Fruit fly (Drosophila melanogaster) whole organism, embryonic: ENCODE measurements around the gene Doc1.
A peak's percentile ranks its signal among the peaks of the same experiment; 100 is the strongest.

ENCODE experiments used
- Ada2b ChIP-seq: fragments of 200-800 bp; sonication (Bioruptor generic); IDR thresholded peaks from 2 replicates; pipeline ENCODE4 v1.3.6; 2022; ENCODE audit warnings: missing biosample characterization, missing genetic modification characterization
- Asciz ChIP-seq: fragments of 200-800 bp; sonication (Bioruptor generic); optimal IDR thresholded peaks from 2 replicates; lab custom pipeline; 2017; ENCODE audit warnings: missing biosample characterization, mild to moderate bottlenecking, missing genetic modification characterization, missing genetic modification reagents
- Atf-2 ChIP-seq: fragments of 200-800 bp; sonication (Bioruptor generic); optimal IDR thresholded peaks from 2 replicates; lab custom pipeline; 2016; ENCODE audit warnings: missing biosample characterization, missing genetic modification characterization
- Atf3 ChIP-seq: fragments of 200-800 bp; sonication (Bioruptor generic); optimal IDR thresholded peaks from 3 replicates; lab custom pipeline; 2016; ENCODE audit warnings: missing biosample characterization, missing genetic modification characterization
- CG10209 ChIP-seq: fragments of 200-800 bp; sonication (Bioruptor generic); optimal IDR thresholded peaks from 3 replicates; lab custom pipeline; 2017; ENCODE audit warnings: missing biosample characterization, mild to moderate bottlenecking, missing genetic modification characterization, missing genetic modification reagents
- CG10366 ChIP-seq: fragments of 200-800 bp; sonication (Bioruptor generic); IDR thresholded peaks from 2 replicates; pipeline ENCODE4 v1.3.6; 2022; ENCODE audit warnings: missing biosample characterization, missing genetic modification characterization
- CG15073 ChIP-seq: fragments of 200-800 bp; sonication (Bioruptor generic); optimal IDR thresholded peaks from 2 replicates; lab custom pipeline; 2016; ENCODE audit warnings: missing biosample characterization, missing genetic modification characterization
- CG1602 ChIP-seq: fragments of 200-800 bp; sonication (Bioruptor generic); optimal IDR thresholded peaks from 3 replicates; lab custom pipeline; 2016; ENCODE audit warnings: missing biosample characterization, missing genetic modification characterization
- CG1647 ChIP-seq: fragments of 200-800 bp; sonication (Bioruptor generic); optimal IDR thresholded peaks from 3 replicates; lab custom pipeline; 2016; ENCODE audit warnings: missing biosample characterization, missing genetic modification characterization
- CG17186 ChIP-seq: fragments of 200-800 bp; sonication (Bioruptor generic); optimal IDR thresholded peaks from 3 replicates; lab custom pipeline; 2017; ENCODE audit warnings: missing biosample characterization, missing genetic modification reagents, missing genetic modification characterization
- CG17359 ChIP-seq: fragments of 200-800 bp; sonication (Bioruptor generic); optimal IDR thresholded peaks from 3 replicates; lab custom pipeline; 2018; ENCODE audit warnings: missing biosample characterization, mild to moderate bottlenecking, missing genetic modification characterization, moderate library complexity
- CG17361 ChIP-seq: fragments of 200-800 bp; sonication (Bioruptor generic); IDR thresholded peaks from 3 replicates; pipeline ENCODE4 v1.3.6; 2022; ENCODE audit warnings: missing biosample characterization, missing genetic modification characterization
- CG17612 ChIP-seq: fragments of 200-800 bp; sonication (Bioruptor generic); IDR thresholded peaks from 2 replicates; pipeline ENCODE4 v1.3.6; 2022; ENCODE audit warnings: missing biosample characterization, missing genetic modification characterization
- CG18599 ChIP-seq: fragments of 200-800 bp; sonication (Bioruptor generic); optimal IDR thresholded peaks from 3 replicates; lab custom pipeline; 2017; ENCODE audit warnings: missing biosample characterization, missing genetic modification characterization, mild to moderate bottlenecking, moderate library complexity, missing genetic modification reagents
- CG3838 ChIP-seq: fragments of 200-800 bp; sonication (Bioruptor generic); optimal IDR thresholded peaks from 3 replicates; lab custom pipeline; 2016; ENCODE audit warnings: missing biosample characterization, missing genetic modification characterization
- CG42726 ChIP-seq: fragments of 200-800 bp; sonication (Bioruptor generic); IDR thresholded peaks from 2 replicates; pipeline ENCODE4 v1.3.6; 2022; ENCODE audit warnings: missing biosample characterization, missing genetic modification characterization; ENCODE audit not compliant: partially characterized antibody
- CG4730 ChIP-seq: fragments of 200-800 bp; sonication (Bioruptor generic); IDR thresholded peaks from 2 replicates; pipeline ENCODE4 v1.3.6; 2022; ENCODE audit warnings: missing biosample characterization, missing genetic modification characterization
- CG6683 ChIP-seq: fragments of 200-800 bp; sonication (Bioruptor generic); optimal IDR thresholded peaks from 2 replicates; lab custom pipeline; 2017; ENCODE audit warnings: missing biosample characterization, mild to moderate bottlenecking, missing genetic modification characterization, missing genetic modification reagents
- CG6689 ChIP-seq: fragments of 200-800 bp; sonication (Bioruptor generic); IDR thresholded peaks from 2 replicates; pipeline ENCODE4 v1.3.6; 2022; ENCODE audit warnings: missing biosample characterization, missing genetic modification characterization
- CG9609 ChIP-seq: fragments of 200-800 bp; sonication (Bioruptor generic); optimal IDR thresholded peaks from 3 replicates; lab custom pipeline; 2016; ENCODE audit warnings: missing biosample characterization, missing genetic modification characterization
- CG9797 ChIP-seq: fragments of 200-800 bp; sonication (Bioruptor generic); optimal IDR thresholded peaks from 3 replicates; lab custom pipeline; 2018; ENCODE audit warnings: missing biosample characterization, mild to moderate bottlenecking, missing genetic modification characterization
- CG9817 ChIP-seq: fragments of 200-800 bp; sonication (Bioruptor generic); optimal IDR thresholded peaks from 2 replicates; lab custom pipeline; 2018; ENCODE audit warnings: missing biosample characterization, mild to moderate bottlenecking, missing genetic modification characterization, moderate library complexity
- CrebB ChIP-seq: fragments of 200-800 bp; sonication (Bioruptor generic); optimal IDR thresholded peaks from 3 replicates; lab custom pipeline; 2018; ENCODE audit warnings: missing biosample characterization, mild to moderate bottlenecking, missing genetic modification characterization
- Dad ChIP-seq: fragments of 200-800 bp; sonication (Bioruptor generic); optimal IDR thresholded peaks from 3 replicates; lab custom pipeline; 2016; ENCODE audit warnings: missing biosample characterization, missing genetic modification characterization
- Dek ChIP-seq: fragments of 200-800 bp; sonication (Bioruptor generic); optimal IDR thresholded peaks from 3 replicates; lab custom pipeline; 2019; ENCODE audit warnings: missing biosample characterization, mild to moderate bottlenecking, missing genetic modification characterization, moderate library complexity
- Dll ChIP-seq: fragments of 200-800 bp; sonication (Bioruptor generic); IDR thresholded peaks from 4 replicates; pipeline ENCODE4 v1.3.6; 2022; ENCODE audit warnings: missing biosample characterization, missing genetic modification characterization; ENCODE audit not compliant: partially characterized antibody
- ERR ChIP-seq: fragments of 200-800 bp; sonication (Bioruptor generic); optimal IDR thresholded peaks from 2 replicates; lab custom pipeline; 2016; ENCODE audit warnings: missing biosample characterization, missing genetic modification characterization
- Fer3 ChIP-seq: fragments of 200-800 bp; sonication (Bioruptor generic); optimal IDR thresholded peaks from 2 replicates; lab custom pipeline; 2018; ENCODE audit warnings: missing biosample characterization, mild to moderate bottlenecking, missing genetic modification characterization, moderate library complexity
- MESR4 ChIP-seq: fragments of 200-800 bp; sonication (Bioruptor generic); optimal IDR thresholded peaks from 2 replicates; lab custom pipeline; 2018; ENCODE audit warnings: missing biosample characterization, mild to moderate bottlenecking, missing genetic modification characterization, moderate library complexity
- Ptx1 ChIP-seq: fragments of 200-800 bp; sonication (Bioruptor generic); IDR thresholded peaks from 2 replicates; pipeline ENCODE4 v1.3.6; 2022; ENCODE audit warnings: missing biosample characterization, missing genetic modification characterization
- Sox102F ChIP-seq: fragments of 200-800 bp; sonication (Bioruptor generic); optimal IDR thresholded peaks from 2 replicates; lab custom pipeline; 2018; ENCODE audit warnings: missing biosample characterization, mild to moderate bottlenecking, missing genetic modification characterization, moderate library complexity
- Ssrp ChIP-seq: fragments of 200-800 bp; sonication (Bioruptor generic); optimal IDR thresholded peaks from 2 replicates; lab custom pipeline; 2018; ENCODE audit warnings: missing biosample characterization, mild to moderate bottlenecking, missing genetic modification characterization, moderate library complexity
- ara ChIP-seq: fragments of 200-800 bp; sonication (Bioruptor generic); IDR thresholded peaks from 2 replicates; pipeline ENCODE4 v1.3.6; 2022; ENCODE audit warnings: missing biosample characterization, missing genetic modification characterization
- ash1 ChIP-seq: fragments of 200-800 bp; sonication (Bioruptor generic); optimal IDR thresholded peaks from 2 replicates; lab custom pipeline; 2018; ENCODE audit warnings: missing biosample characterization, mild to moderate bottlenecking, missing genetic modification characterization
- corto ChIP-seq: fragments of 200-800 bp; sonication (Bioruptor generic); optimal IDR thresholded peaks from 2 replicates; lab custom pipeline; 2016; ENCODE audit warnings: missing biosample characterization, mild to moderate bottlenecking, missing genetic modification characterization, moderate library complexity
- da ChIP-seq: fragments of 200-800 bp; sonication (Bioruptor generic); optimal IDR thresholded peaks from 2 replicates; lab custom pipeline; 2016; ENCODE audit warnings: missing biosample characterization, missing genetic modification characterization
- disco-r ChIP-seq: fragments of 200-800 bp; sonication (Bioruptor generic); optimal IDR thresholded peaks from 2 replicates; lab custom pipeline; 2016; ENCODE audit warnings: missing biosample characterization, missing genetic modification characterization
- ems ChIP-seq: fragments of 200-800 bp; sonication (Bioruptor generic); optimal IDR thresholded peaks from 3 replicates; lab custom pipeline; 2016; ENCODE audit warnings: missing biosample characterization, missing genetic modification characterization
- eyg ChIP-seq: fragments of 200-800 bp; sonication (Bioruptor generic); optimal IDR thresholded peaks from 3 replicates; lab custom pipeline; 2016; ENCODE audit warnings: missing biosample characterization, missing genetic modification characterization
- fd64A ChIP-seq: fragments of 200-800 bp; sonication (Bioruptor generic); optimal IDR thresholded peaks from 3 replicates; lab custom pipeline; 2018; ENCODE audit warnings: missing biosample characterization, mild to moderate bottlenecking, missing genetic modification characterization
- klu ChIP-seq: fragments of 200-800 bp; sonication (Bioruptor generic); IDR thresholded peaks from 2 replicates; pipeline ENCODE4 v1.3.6; 2022; ENCODE audit warnings: missing biosample characterization, missing genetic modification characterization
- mld ChIP-seq: fragments of 200-800 bp; sonication (Bioruptor generic); IDR thresholded peaks from 3 replicates; pipeline ENCODE4 v1.3.6; 2022; ENCODE audit warnings: missing biosample characterization, missing genetic modification characterization; ENCODE audit not compliant: partially characterized antibody
- nerfin-2 ChIP-seq: fragments of 200-800 bp; sonication (Bioruptor generic); IDR thresholded peaks from 2 replicates; pipeline ENCODE4 v1.3.6; 2022; ENCODE audit warnings: missing biosample characterization, missing genetic modification characterization; ENCODE audit not compliant: partially characterized antibody
- otp ChIP-seq: fragments of 200-800 bp; sonication (Bioruptor generic); IDR thresholded peaks from 3 replicates; pipeline ENCODE4, ENCODE4 v1.3.6; 2022; ENCODE audit warnings: missing biosample characterization, missing genetic modification characterization
- peb ChIP-seq: fragments of 200-800 bp; sonication (Bioruptor generic); IDR thresholded peaks from 2 replicates; pipeline ENCODE4 v1.3.6; 2022; ENCODE audit warnings: missing biosample characterization, missing genetic modification characterization
- pita ChIP-seq: fragments of 200-800 bp; sonication (Bioruptor generic); optimal IDR thresholded peaks from 2 replicates; lab custom pipeline; 2017; ENCODE audit warnings: missing biosample characterization, mild to moderate bottlenecking, missing genetic modification characterization
- ranshi ChIP-seq: fragments of 200-800 bp; sonication (Bioruptor generic); IDR thresholded peaks from 2 replicates; pipeline ENCODE4 v1.3.6; 2022; ENCODE audit warnings: missing biosample characterization, missing genetic modification characterization
- repo ChIP-seq: fragments of 200-800 bp; sonication (Bioruptor generic); optimal IDR thresholded peaks from 2 replicates; lab custom pipeline; 2016; ENCODE audit warnings: missing biosample characterization, missing genetic modification characterization
- row ChIP-seq: fragments of 200-800 bp; sonication (Bioruptor generic); IDR thresholded peaks from 3 replicates; pipeline ENCODE4 v1.3.6; 2022; ENCODE audit warnings: missing biosample characterization, missing genetic modification characterization
- stwl ChIP-seq: fragments of 200-800 bp; sonication (Bioruptor generic); optimal IDR thresholded peaks from 3 replicates; lab custom pipeline; 2018; ENCODE audit warnings: missing biosample characterization, mild to moderate bottlenecking, missing genetic modification characterization, moderate library complexity
- trh ChIP-seq: fragments of 200-800 bp; sonication (Bioruptor generic); optimal IDR thresholded peaks from 2 replicates; lab custom pipeline; 2016; ENCODE audit warnings: missing biosample characterization, missing genetic modification characterization

Gene Doc1

dm6 chr3L:9023627-9024026 is 17.5 kb upstream of the Doc1 start (continued):
- TF ChIP-seq CG1602 (GFP tag; lab: Kevin White, UChicago): peak; percentile 74
- TF ChIP-seq pita (GFP tag; lab: Kevin White, UChicago): no peak
- TF ChIP-seq ranshi: peak; percentile 50; the same call in 1 of the 2 replicates
- TF ChIP-seq CG10366 (GFP tag; lab: Robert Waterston, UW): peak; percentile 31
- TF ChIP-seq ERR: no peak
- no peak for TF ChIP-seq Asciz (GFP tag; lab: Kevin White, UChicago)
- peak; percentile 20 for TF ChIP-seq CG1647 (GFP tag; lab: Kevin White, UChicago)
- TF ChIP-seq CG17361 (GFP tag; lab: Robert Waterston, UW): peak; percentile 73
- peak; percentile 29; the same call in 1 of the 3 replicates for TF ChIP-seq otp (GFP tag; lab: Robert Waterston, UW)
- no peak for TF ChIP-seq Dll (GFP tag; lab: Robert Waterston, UW)
- TF ChIP-seq CG3838 (GFP tag; lab: Kevin White, UChicago): peak; percentile 13
- TF ChIP-seq ara: peak; percentile 87
- TF ChIP-seq CG17612 (GFP tag; lab: Robert Waterston, UW): no peak
- TF ChIP-seq disco-r (GFP tag; lab: Kevin White, UChicago): no peak
- TF ChIP-seq row (GFP tag; lab: Robert Waterston, UW): peak; percentile 75
- no peak for TF ChIP-seq ash1 (GFP tag; lab: Kevin White, UChicago)
- peak; percentile 68 for TF ChIP-seq CG18599 (GFP tag; lab: Kevin White, UChicago)
- peak; percentile 46 for TF ChIP-seq Atf-2
- TF ChIP-seq CG17359 (tag; lab: Kevin White, UChicago): peak; percentile 49
- TF ChIP-seq CG9797 (GFP tag; lab: Kevin White, UChicago): no peak
- TF ChIP-seq CG15073: no peak
- TF ChIP-seq Atf3: peak; percentile 72
- TF ChIP-seq MESR4 (GFP tag; lab: Kevin White, UChicago): peak; percentile 7
- no peak for TF ChIP-seq corto (GFP tag; lab: Kevin White, UChicago)
- peak; percentile 54; the same call in 1 of the 2 replicates for TF ChIP-seq Ada2b
- TF ChIP-seq CG6683 (GFP tag; lab: Kevin White, UChicago): no peak
- TF ChIP-seq CG6689 (GFP tag; lab: Robert Waterston, UW): peak; percentile 71
- TF ChIP-seq klu (GFP tag; lab: Robert Waterston, UW): peak; percentile 33; the same call in 1 of the 2 replicates
- no peak for TF ChIP-seq repo (GFP tag; lab: Kevin White, UChicago)
- TF ChIP-seq fd64A (GFP tag; lab: Kevin White, UChicago): no peak
- peak; percentile 58 for TF ChIP-seq Ssrp (tag; lab: Kevin White, UChicago)
- no peak for TF ChIP-seq nerfin-2 (GFP tag; lab: Robert Waterston, UW)
- TF ChIP-seq eyg (GFP tag; lab: Kevin White, UChicago): no peak
- no peak for TF ChIP-seq da (GFP tag; lab: Kevin White, UChicago)
- peak; percentile 28 for TF ChIP-seq CrebB
- peak; percentile 14 for TF ChIP-seq ems
- no peak for TF ChIP-seq CG42726 (GFP tag; lab: Robert Waterston, UW)
- TF ChIP-seq CG9609 (GFP tag; lab: Kevin White, UChicago): peak; percentile 58
- TF ChIP-seq Fer3: peak; percentile 15
- TF ChIP-seq peb (GFP tag; lab: Robert Waterston, UW): no peak
- TF ChIP-seq stwl (tag; lab: Kevin White, UChicago): no peak
- TF ChIP-seq Dek (tag; lab: Kevin White, UChicago): no peak
- TF ChIP-seq CG10209 (GFP tag; lab: Kevin White, UChicago): peak; percentile 75
- TF ChIP-seq Sox102F: peak; percentile 51
- TF ChIP-seq Ptx1 (GFP tag; lab: Robert Waterston, UW): peak; percentile 42; the same call in 1 of the 2 replicates
- TF ChIP-seq trh (GFP tag; lab: Kevin White, UChicago): peak; percentile 9
- peak; percentile 17 for TF ChIP-seq CG9817 (tag; lab: Kevin White, UChicago)
- no peak for TF ChIP-seq mld (GFP tag; lab: Robert Waterston, UW)
- no peak for TF ChIP-seq CG17186 (GFP tag; lab: Kevin White, UChicago)
- TF ChIP-seq CG4730 (GFP tag; lab: Robert Waterston, UW): peak; percentile 7; the same call in 1 of the 2 replicates
- peak; percentile 40 for TF ChIP-seq Dad (GFP tag; lab: Kevin White, UChicago)
